Fruit fly (Drosophila melanogaster): ENCODE measurements around the gene kdn.

Gene kdn

dm6 chrX:6343786-6344537 is 6.5 kb upstream of the kdn start (continued):
- TF ChIP-seq CG10669 (GFP tag; optimal IDR thresholded peaks at IDR 0.05) (peak; percentile 66), Hr38 (GFP tag; optimal IDR thresholded peaks at IDR 0.05) (peak; percentile 57), CG6792 (GFP tag; optimal IDR thresholded peaks at IDR 0.05) (peak; percentile 88), CG6163 (GFP tag; IDR thresholded peaks at IDR 0.05) (peak; percentile 95), Ets96B (tag; optimal IDR thresholded peaks at IDR 0.05) (peak; percentile 56), CG6854 (GFP tag; optimal IDR thresholded peaks at IDR 0.05) (peak; percentile 62), OdsH (GFP tag; optimal IDR thresholded peaks at IDR 0.05) (peak; percentile 86), Eip75B (GFP tag; optimal IDR thresholded peaks at IDR 0.05) (peak; percentile 84), CG32006 (GFP tag; optimal IDR thresholded peaks at IDR 0.05) (peak; percentile 77), Met (GFP tag; optimal IDR thresholded peaks at IDR 0.05) (peak; percentile 94)

DNA sequence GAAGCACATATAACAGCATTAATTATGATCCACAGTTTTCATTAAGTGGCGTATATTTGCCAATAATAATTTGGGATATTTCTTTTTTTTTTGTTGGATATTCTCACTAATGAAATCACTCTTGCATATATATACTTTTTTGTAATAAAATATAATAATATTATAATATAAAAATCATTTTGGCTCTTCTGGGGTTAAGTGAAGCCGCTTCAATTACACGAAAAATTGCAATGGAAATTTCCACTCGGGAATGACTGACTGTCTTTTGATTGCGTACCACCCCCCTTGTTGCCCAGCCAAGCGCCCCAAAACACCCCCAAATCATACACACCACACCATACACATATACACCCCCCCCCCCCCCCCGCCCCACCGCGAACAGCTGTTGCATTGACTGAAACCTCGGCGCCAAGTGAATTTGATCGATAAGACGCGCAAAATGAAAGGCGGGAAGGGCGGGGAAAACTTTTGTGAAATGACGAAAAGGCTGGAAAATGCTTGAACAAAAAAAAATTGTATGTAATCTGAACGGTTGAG is 5.8 kb upstream of the kdn start:
- TF ChIP-seq CG16779 (tag; optimal IDR thresholded peaks at IDR 0.05): no peak
- TF ChIP-seq CG15336 (GFP tag; IDR thresholded peaks at IDR 0.05): peak; percentile 22; the same call in 1 of the 2 replicates
- peak; percentile 3 for TF ChIP-seq CG34406 (GFP tag; optimal IDR thresholded peaks at IDR 0.05)

dm6 chrX:6346153-6346552 is 4.3 kb upstream of the kdn start:
- TF ChIP-seq Sox102F (GFP tag; optimal IDR thresholded peaks at IDR 0.05) (no peak), CG9139 (GFP tag; optimal IDR thresholded peaks at IDR 0.05) (no peak), CG16779 (tag; optimal IDR thresholded peaks at IDR 0.05) (no peak), Lpt (GFP tag; optimal IDR thresholded peaks at IDR 0.05) (no peak), fd85E (GFP tag; optimal IDR thresholded peaks at IDR 0.05) (no peak), Hr38 (GFP tag; optimal IDR thresholded peaks at IDR 0.05) (no peak), lz (GFP tag; optimal IDR thresholded peaks at IDR 0.05) (no peak), fkh (GFP tag; optimal IDR thresholded peaks at IDR 0.05) (no peak), Met (GFP tag; optimal IDR thresholded peaks at IDR 0.05) (no peak)

DNA sequence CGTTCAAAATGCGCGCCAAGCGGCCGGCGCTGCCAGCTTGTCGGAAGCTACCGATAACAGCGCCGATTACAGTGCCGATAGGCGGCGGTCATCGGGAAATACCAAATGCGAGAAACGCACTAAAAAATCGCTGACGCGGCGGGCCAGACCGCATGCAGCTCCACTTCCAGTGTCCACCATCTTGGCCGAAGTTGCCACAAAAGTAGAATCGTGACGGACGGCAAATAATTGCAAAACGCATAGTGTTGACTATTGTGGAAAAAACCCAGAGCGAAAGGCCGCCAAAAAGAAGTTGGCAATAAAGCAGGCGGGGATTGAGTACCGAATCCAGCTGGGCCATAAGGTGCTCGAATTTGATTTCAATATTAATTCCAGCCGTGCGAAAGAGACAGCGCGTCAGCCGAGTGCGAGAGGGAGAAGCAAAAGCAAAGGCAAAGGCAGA is 3.5 kb upstream of the kdn start, which contains the start of gene CG3847:
TSS of gene CG3847 (plus strand) at position 178 of the 442 bp plus-strand sequence.
- no peak for TF ChIP-seq CG11762 (GFP tag; optimal IDR thresholded peaks at IDR 0.05; ENCODE audit: insufficient read depth)
- peak; percentile 46 for TF ChIP-seq esn (GFP tag; optimal IDR thresholded peaks at IDR 0.05)
- peak; percentile 32 for TF ChIP-seq CG6808 (GFP tag; optimal IDR thresholded peaks at IDR 0.05)
- no peak for TF ChIP-seq CG11294 (GFP tag; IDR thresholded peaks at IDR 0.05)
- peak; percentile 13 for TF ChIP-seq vri (GFP tag; optimal IDR thresholded peaks at IDR 0.05)
- peak; percentile 36 for TF ChIP-seq cyc (GFP tag; optimal IDR thresholded peaks at IDR 0.05)
- peak; percentile 13 for TF ChIP-seq achi (GFP tag; optimal IDR thresholded peaks at IDR 0.05)
- TF ChIP-seq CG4318 (GFP tag; optimal IDR thresholded peaks at IDR 0.05): no peak
- TF ChIP-seq Hr39 (GFP tag; optimal IDR thresholded peaks at IDR 0.05): peak; percentile 41
- peak; percentile 14 for TF ChIP-seq lz (GFP tag; optimal IDR thresholded peaks at IDR 0.05)
- TF ChIP-seq Blimp-1 (GFP tag; optimal IDR thresholded peaks at IDR 0.05): no peak
- TF ChIP-seq Sox102F (GFP tag; optimal IDR thresholded peaks at IDR 0.05): no peak
- peak; percentile 41 for TF ChIP-seq CG3919 (GFP tag; optimal IDR thresholded peaks at IDR 0.05)
- TF ChIP-seq Sox14 (GFP tag; optimal IDR thresholded peaks at IDR 0.05): no peak
- no peak for TF ChIP-seq Ets96B (tag; optimal IDR thresholded peaks at IDR 0.05)
- TF ChIP-seq CG9139 (GFP tag; optimal IDR thresholded peaks at IDR 0.05): peak; percentile 12
- peak; percentile 14 for TF ChIP-seq Met (GFP tag; optimal IDR thresholded peaks at IDR 0.05)
- no peak for TF ChIP-seq fd59A (GFP tag; optimal IDR thresholded peaks at IDR 0.05)
- no peak; the same call in 2 of the 3 replicates for TF ChIP-seq CG6163 (GFP tag; IDR thresholded peaks at IDR 0.05)
- no peak for TF ChIP-seq CG11902 (GFP tag; optimal IDR thresholded peaks at IDR 0.05)
- TF ChIP-seq pdm3 (GFP tag; optimal IDR thresholded peaks at IDR 0.05): peak; percentile 25
- TF ChIP-seq fkh (GFP tag; optimal IDR thresholded peaks at IDR 0.05): peak; percentile 46
- TF ChIP-seq svp (GFP tag): peak; percentile 76
- no peak for TF ChIP-seq CG32006 (GFP tag; optimal IDR thresholded peaks at IDR 0.05)
- no peak for TF ChIP-seq CG6276 (GFP tag; optimal IDR thresholded peaks at IDR 0.05)
- TF ChIP-seq CG31627 (GFP tag; optimal IDR thresholded peaks at IDR 0.05): peak; percentile 39
- no peak for TF ChIP-seq dac (GFP tag; optimal IDR thresholded peaks at IDR 0.05)
- TF ChIP-seq Eip75B (GFP tag; optimal IDR thresholded peaks at IDR 0.05): no peak
- peak; percentile 7 for TF ChIP-seq acj6 (GFP tag; optimal IDR thresholded peaks at IDR 0.05)
- TF ChIP-seq ss (GFP tag; optimal IDR thresholded peaks at IDR 0.05): peak; percentile 2 to 37
- TF ChIP-seq Eip78C (GFP tag): peak; percentile 72
- TF ChIP-seq CG8632 (GFP tag; optimal IDR thresholded peaks at IDR 0.05): no peak
- no peak for TF ChIP-seq Smox (GFP tag; optimal IDR thresholded peaks at IDR 0.05)

Measured in whole organism, prepupa.